Worm (Caenorhabditis elegans): ENCODE results near the gene let-765.
A peak's percentile ranks its signal among the peaks of the same experiment; 100 is the strongest.

The let-765 gene

ce11 chrIII:6551187-6552058, 49.5 kb downstream of the let-765 start, which contains the start of gene C09E7.7:
Gene C09E7.7 (minus strand): TSS chrIII:6551243.
- TF ChIP-seq klf-2 (GFP tag; conservative IDR thresholded peaks at IDR 0.05), result peak; percentile 69
- peak; percentile 46; the same call in 1 of the 2 replicates for TF ChIP-seq T22C8.4 (GFP tag; IDR thresholded peaks at IDR 0.05)
- peak; percentile 36; the same call in 1 of the 2 replicates for TF ChIP-seq ref-1 (GFP tag; conservative IDR thresholded peaks at IDR 0.05)
- 0 out of 2 replicates have a peak, but pooled peaks have one; percentile 14 for TF ChIP-seq tab-1 (GFP tag; IDR thresholded peaks at IDR 0.05)
- peak; percentile 66 for TF ChIP-seq cog-1 (tag; optimal IDR thresholded peaks at IDR 0.05)
- peak; percentile 72 for TF ChIP-seq ztf-23 (GFP tag; IDR thresholded peaks at IDR 0.05)
- peak; percentile 87 for TF ChIP-seq flt-1 (GFP tag; IDR thresholded peaks at IDR 0.05)
- TF ChIP-seq ztf-29 (GFP tag; IDR thresholded peaks at IDR 0.05), result peak; percentile 48; the same call in 1 of the 2 replicates
